Worm (Caenorhabditis elegans) whole organism, L2 larva: ENCODE measurements around the gene moc-5.

ENCODE experiments used
- C34F6.9 ChIP-seq: fragments of 150-350 bp; optimal IDR thresholded peaks from 2 replicates; lab custom pipeline; 2014; ENCODE audit warnings: missing biosample characterization, missing genetic modification characterization
- R02D3.7 ChIP-seq: fragments of 150-350 bp; optimal IDR thresholded peaks from 2 replicates; lab custom pipeline; 2014; ENCODE audit warnings: missing biosample characterization, missing genetic modification characterization
- egl-27 ChIP-seq: sonication (generic microtip); optimal IDR thresholded peaks from 3 replicates; lab custom pipeline; 2017; ENCODE audit warnings: missing biosample characterization, missing genetic modification reagents, missing genetic modification characterization
- elt-1 ChIP-seq: fragments of 150-350 bp; optimal IDR thresholded peaks from 2 replicates; lab custom pipeline; 2014; ENCODE audit warnings: missing biosample characterization, missing genetic modification characterization
- nhr-11 ChIP-seq: fragments of 150-350 bp; optimal IDR thresholded peaks from 2 replicates; lab custom pipeline; 2014; ENCODE audit warnings: missing biosample characterization, missing genetic modification characterization
- nhr-237 ChIP-seq: fragments of 150-350 bp; optimal IDR thresholded peaks from 2 replicates; lab custom pipeline; 2014; ENCODE audit warnings: missing biosample characterization, missing genetic modification characterization
- unc-39 ChIP-seq: fragments of 150-350 bp; optimal IDR thresholded peaks from 2 replicates; lab custom pipeline; 2014; ENCODE audit warnings: missing biosample characterization, missing genetic modification characterization

- TF ChIP-seq egl-27: no peak
- no peak for TF ChIP-seq unc-39 (tag; lab: Kevin White, UChicago)
- TF ChIP-seq nhr-11 (tag; lab: Kevin White, UChicago): no peak
- no peak for TF ChIP-seq elt-1 (tag; lab: Kevin White, UChicago)
- TF ChIP-seq C34F6.9: no peak
- TF ChIP-seq R02D3.7 (tag; lab: Kevin White, UChicago): no peak
- TF ChIP-seq nhr-237 (tag; lab: Kevin White, UChicago): no peak
These were observed 29.8 kb downstream of the moc-5 start for ce11 chrX:9536008-9536407.
